Worm (Caenorhabditis elegans): Measurements from ENCODE around the gene aat-7.

Gene aat-7

ce11 chrII:1419994-1420393 is 33.3 kb downstream of the aat-7 start:
- TF ChIP-seq nhr-232 (tag; optimal IDR thresholded peaks at IDR 0.05) (no peak), nhr-11 (tag; optimal IDR thresholded peaks at IDR 0.05) (no peak), eyg-1 (tag; optimal IDR thresholded peaks at IDR 0.05) (no peak), syd-9 (tag; optimal IDR thresholded peaks at IDR 0.05) (no peak), ceh-18 (tag; optimal IDR thresholded peaks at IDR 0.05) (no peak), sdc-2 (tag; optimal IDR thresholded peaks at IDR 0.05) (no peak)

- TF ChIP-seq ahr-1 (tag; optimal IDR thresholded peaks at IDR 0.05) (no peak), ceh-34 (tag; optimal IDR thresholded peaks at IDR 0.05) (no peak), gmeb-2 (tag; optimal IDR thresholded peaks at IDR 0.05) (no peak), F13H6.1 (tag; optimal IDR thresholded peaks at IDR 0.05) (no peak), K02D7.2 (tag; optimal IDR thresholded peaks at IDR 0.05) (no peak), fkh-6 (tag; optimal IDR thresholded peaks at IDR 0.05) (no peak), pqm-1 (tag; optimal IDR thresholded peaks at IDR 0.05) (no peak), ceh-19 (GFP tag; optimal IDR thresholded peaks at IDR 0.05) (no peak)
Measured at ce11 chrII:1420806-1421463, 34.3 kb downstream of the aat-7 start.

- no peak for TF ChIP-seq fkh-6 (tag; optimal IDR thresholded peaks at IDR 0.05)
- no peak for TF ChIP-seq unc-55 (GFP tag; optimal IDR thresholded peaks at IDR 0.05)
- TF ChIP-seq syd-9 (tag; optimal IDR thresholded peaks at IDR 0.05): no peak
- TF ChIP-seq ceh-22 (tag; optimal IDR thresholded peaks at IDR 0.05): no peak
- TF ChIP-seq fax-1 (tag; optimal IDR thresholded peaks at IDR 0.05): no peak
Measured at ce11 chrII:1423660-1424059, 37.0 kb downstream of the aat-7 start, which contains the start of gene Y51H7C.10. TSS of gene Y51H7C.10 (minus strand) at chrII:1423760.

- TF ChIP-seq ceh-24 (tag; optimal IDR thresholded peaks at IDR 0.05) (no peak), ceh-45 (GFP tag; IDR thresholded peaks at IDR 0.05) (no peak), K02D7.2 (tag; optimal IDR thresholded peaks at IDR 0.05) (no peak), hlh-30 (tag; optimal IDR thresholded peaks at IDR 0.05; ENCODE audit: insufficient read depth) (no peak), che-1 (tag; optimal IDR thresholded peaks at IDR 0.05) (no peak), unc-86 (tag; optimal IDR thresholded peaks at IDR 0.05) (no peak), ceh-6 (GFP tag; optimal IDR thresholded peaks at IDR 0.05) (no peak), pqm-1 (tag; optimal IDR thresholded peaks at IDR 0.05) (no peak), pat-9 (tag; optimal IDR thresholded peaks at IDR 0.05) (no peak), zip-5 (tag; optimal IDR thresholded peaks at IDR 0.05) (no peak), dmd-4 (tag; optimal IDR thresholded peaks at IDR 0.05; ENCODE audit: borderline replicate concordance) (no peak), gmeb-2 (tag; optimal IDR thresholded peaks at IDR 0.05) (no peak), eyg-1 (tag; optimal IDR thresholded peaks at IDR 0.05) (no peak), madf-2 (tag; optimal IDR thresholded peaks at IDR 0.05) (no peak)
Measured at ce11 chrII:1436715-1437114, 50.0 kb downstream of the aat-7 start.

- TF ChIP-seq Y22D7AL.16 (tag; optimal IDR thresholded peaks at IDR 0.05) (no peak), K02D7.2 (tag; optimal IDR thresholded peaks at IDR 0.05) (no peak), elt-2 (tag; optimal IDR thresholded peaks at IDR 0.05) (no peak), ahr-1 (tag; optimal IDR thresholded peaks at IDR 0.05) (no peak), ceh-6 (GFP tag; optimal IDR thresholded peaks at IDR 0.05) (no peak), tbx-2 (tag; optimal IDR thresholded peaks at IDR 0.05) (peak; percentile 9), nfya-1 (tag; optimal IDR thresholded peaks at IDR 0.05) (peak; percentile 14), odd-2 (tag; optimal IDR thresholded peaks at IDR 0.05) (no peak), sox-2 (GFP tag; IDR thresholded peaks at IDR 0.05) (no peak), unc-3 (GFP tag; conservative IDR thresholded peaks at IDR 0.05) (no peak), unc-3 (tag; optimal IDR thresholded peaks at IDR 0.05) (no peak), pat-9 (tag; optimal IDR thresholded peaks at IDR 0.05) (no peak)
Measured at ce11 chrII:1437449-1438335, 51.0 kb downstream of the aat-7 start, which contains the start of gene nol-6. TSS of gene nol-6 (minus strand) at chrII:1437499.
